Fruit fly (Drosophila melanogaster): ENCODE results near the gene Mcm6.

The Mcm6 gene

dm6 chrX:6698248-6698812 lies 24.1 kb downstream of the Mcm6 start, which contains the start of gene CG14440 (continued):
- TF ChIP-seq Mad (GFP tag; optimal IDR thresholded peaks at IDR 0.05) (no peak), CG12155 (GFP tag; optimal IDR thresholded peaks at IDR 0.05) (peak; percentile 81), CG6854 (GFP tag; optimal IDR thresholded peaks at IDR 0.05) (no peak), CG10274 (GFP tag; optimal IDR thresholded peaks at IDR 0.05) (no peak), CTCF (GFP tag; optimal IDR thresholded peaks at IDR 0.05) (peak; percentile 81), CG15514 (GFP tag; optimal IDR thresholded peaks at IDR 0.05) (peak; percentile 37), ara (GFP tag; IDR thresholded peaks at IDR 0.05) (no peak), Vsx1 (GFP tag; optimal IDR thresholded peaks at IDR 0.05) (peak; percentile 2), CG17912 (GFP tag; optimal IDR thresholded peaks at IDR 0.05) (no peak), CG14050 (GFP tag; IDR thresholded peaks at IDR 0.05) (no peak), insv (GFP tag; optimal IDR thresholded peaks at IDR 0.05) (no peak), kah (GFP tag; optimal IDR thresholded peaks at IDR 0.05) (no peak), sens (GFP tag) (peak; percentile 63), unc-4 (GFP tag; IDR thresholded peaks at IDR 0.05; ENCODE audit: partially characterized antibody) (0 out of 2 replicates have a peak, but pooled peaks have one; percentile 11), az2 (GFP tag; optimal IDR thresholded peaks at IDR 0.05) (no peak), CG12299 (tag; optimal IDR thresholded peaks at IDR 0.05) (no peak), hkb (optimal IDR thresholded peaks at IDR 0.05) (no peak), hkb (GFP tag; IDR thresholded peaks at IDR 0.05) (peak; percentile 40; the same call in 1 of the 2 replicates), chm (GFP tag; IDR thresholded peaks at IDR 0.05) (no peak), C15 (GFP tag; IDR thresholded peaks at IDR 0.05) (no peak), Lim3 (GFP tag; IDR thresholded peaks at IDR 0.05) (no peak), CG32772 (GFP tag; IDR thresholded peaks at IDR 0.05) (no peak), CG18476 (GFP tag; optimal IDR thresholded peaks at IDR 0.05) (no peak), sr (GFP tag; IDR thresholded peaks at IDR 0.05) (no peak), nom (GFP tag; optimal IDR thresholded peaks at IDR 0.05) (peak; percentile 33), wdn (GFP tag; IDR thresholded peaks at IDR 0.05) (no peak), Gsc (GFP tag; IDR thresholded peaks at IDR 0.05) (no peak), Trl (optimal IDR thresholded peaks at IDR 0.05) (no peak), Trl (GFP tag; optimal IDR thresholded peaks at IDR 0.05) (no peak), CG17385 (GFP tag; optimal IDR thresholded peaks at IDR 0.05) (no peak), Antp (GFP tag; optimal IDR thresholded peaks at IDR 0.05) (no peak), dpn (GFP tag; optimal IDR thresholded peaks at IDR 0.05) (no peak), CG8765 (GFP tag; IDR thresholded peaks at IDR 0.05) (no peak), tx (GFP tag; optimal IDR thresholded peaks at IDR 0.05) (no peak), gem (tag; optimal IDR thresholded peaks at IDR 0.05) (no peak), CG9817 (tag; optimal IDR thresholded peaks at IDR 0.05) (no peak), CG7928 (GFP tag; optimal IDR thresholded peaks at IDR 0.05) (no peak), dmrt99B (tag; optimal IDR thresholded peaks at IDR 0.05) (no peak), nerfin-1 (tag; optimal IDR thresholded peaks at IDR 0.05) (no peak), Sry-β (GFP tag; optimal IDR thresholded peaks at IDR 0.05) (no peak), CG7372 (GFP tag; IDR thresholded peaks at IDR 0.05) (no peak), kay (GFP tag; optimal IDR thresholded peaks at IDR 0.05) (no peak), CG2120 (GFP tag; optimal IDR thresholded peaks at IDR 0.05) (no peak), CG9727 (GFP tag; optimal IDR thresholded peaks at IDR 0.05) (no peak), CG7839 (tag; optimal IDR thresholded peaks at IDR 0.05) (no peak), gsb-n (tag; optimal IDR thresholded peaks at IDR 0.05) (no peak), CG16815 (GFP tag; optimal IDR thresholded peaks at IDR 0.05) (no peak), pfk (GFP tag; optimal IDR thresholded peaks at IDR 0.05) (no peak), cwo (GFP tag; optimal IDR thresholded peaks at IDR 0.05) (no peak), pum (GFP tag; optimal IDR thresholded peaks at IDR 0.05) (no peak), CG18619 (GFP tag; optimal IDR thresholded peaks at IDR 0.05) (no peak), lmd (GFP tag; IDR thresholded peaks at IDR 0.05) (no peak), CG2678 (tag; optimal IDR thresholded peaks at IDR 0.05) (peak; percentile 23)
